Worm (Caenorhabditis elegans): Measurements from ENCODE around the gene VB0395L.1.

The VB0395L.1 gene

ce11 chrX:16024558-16024957 is 7.8 kb upstream of the VB0395L.1 start (continued):
- peak; percentile 61 for TF ChIP-seq pha-4 (GFP tag; IDR thresholded peaks at IDR 0.05)
- no peak for TF ChIP-seq pha-4 (tag; optimal IDR thresholded peaks at IDR 0.05)
- TF ChIP-seq daf-16 (GFP tag; optimal IDR thresholded peaks at IDR 0.05): peak; percentile 57 to 64
- TF ChIP-seq daf-16 (tag; optimal IDR thresholded peaks at IDR 0.05): peak; percentile 76
- TF ChIP-seq hlh-30 (tag; optimal IDR thresholded peaks at IDR 0.05; ENCODE audit: insufficient read depth): peak; percentile 81
- TF ChIP-seq Y5F2A.4 (GFP tag; optimal IDR thresholded peaks at IDR 0.05): no peak
- TF ChIP-seq ceh-20 (GFP tag; IDR thresholded peaks at IDR 0.05): peak; percentile 75; the same call in 1 of the 2 replicates
- TF ChIP-seq daf-19 (GFP tag; conservative IDR thresholded peaks at IDR 0.05): no peak
- no peak for TF ChIP-seq ceh-44 (GFP tag; IDR thresholded peaks at IDR 0.05)
- no peak for TF ChIP-seq ceh-32 (tag; optimal IDR thresholded peaks at IDR 0.05; ENCODE audit: poor library complexity)
- TF ChIP-seq snpc-1.2 (GFP tag; IDR thresholded peaks at IDR 0.05): no peak
- TF ChIP-seq lin-15B (tag; optimal IDR thresholded peaks at IDR 0.05): no peak
- TF ChIP-seq fos-1 (tag; optimal IDR thresholded peaks at IDR 0.05): no peak
- TF ChIP-seq set-16 (GFP tag; IDR thresholded peaks at IDR 0.05): peak; percentile 90
- TF ChIP-seq jun-1 (tag; optimal IDR thresholded peaks at IDR 0.05): peak; percentile 21
- no peak for TF ChIP-seq daf-8 (GFP tag; IDR thresholded peaks at IDR 0.05)
- no peak for TF ChIP-seq F10B5.3 (tag; optimal IDR thresholded peaks at IDR 0.05)
- TF ChIP-seq mxl-3 (GFP tag; optimal IDR thresholded peaks at IDR 0.05): peak; percentile 88
- peak; percentile 91 for TF ChIP-seq nhr-11 (tag; optimal IDR thresholded peaks at IDR 0.05)
- TF ChIP-seq ZK337.2 (GFP tag; IDR thresholded peaks at IDR 0.05): 0 out of 2 replicates have a peak, but pooled peaks have one; percentile 13
- no peak for TF ChIP-seq unc-62 (GFP tag; optimal IDR thresholded peaks at IDR 0.05 in 1 of 2)
- TF ChIP-seq unc-62 (tag; optimal IDR thresholded peaks at IDR 0.05): no peak
- TF ChIP-seq nhr-237 (tag; optimal IDR thresholded peaks at IDR 0.05): no peak
- TF ChIP-seq attf-4 (tag; optimal IDR thresholded peaks at IDR 0.05): no peak
- peak; percentile 90 for TF ChIP-seq dmd-6 (GFP tag; IDR thresholded peaks at IDR 0.05)
- peak; percentile 76 for TF ChIP-seq nhr-10 (tag; optimal IDR thresholded peaks at IDR 0.05)
- TF ChIP-seq ztf-7 (tag; optimal IDR thresholded peaks at IDR 0.05): no peak
- TF ChIP-seq fkh-10 (GFP tag; optimal IDR thresholded peaks at IDR 0.05): peak; percentile 61
- TF ChIP-seq ZK546.5 (tag; optimal IDR thresholded peaks at IDR 0.05): no peak
- TF ChIP-seq mes-2 (tag; optimal IDR thresholded peaks at IDR 0.05; ENCODE audit: poor library complexity, severe bottlenecking): peak; percentile 57
- TF ChIP-seq ces-1 (GFP tag; optimal IDR thresholded peaks at IDR 0.05): no peak
- no peak for TF ChIP-seq F26F4.8 (GFP tag; conservative IDR thresholded peaks at IDR 0.05)
- TF ChIP-seq hmg-1.1 (GFP tag; IDR thresholded peaks at IDR 0.05): peak; percentile 92
- TF ChIP-seq Y105C5A.15 (GFP tag; IDR thresholded peaks at IDR 0.05): no peak
- no peak for TF ChIP-seq Y75B8A.6 (GFP tag; IDR thresholded peaks at IDR 0.05)
- no peak for TF ChIP-seq daf-12 (tag; optimal IDR thresholded peaks at IDR 0.05)
- peak; percentile 29 to 94 for TF ChIP-seq hif-1 (tag; optimal IDR thresholded peaks at IDR 0.05)
- peak; percentile 91 for TF ChIP-seq nhr-48 (tag; optimal IDR thresholded peaks at IDR 0.05)
- peak; percentile 69 for TF ChIP-seq gei-8 (GFP tag; optimal IDR thresholded peaks at IDR 0.05)
- TF ChIP-seq dmd-8 (GFP tag; IDR thresholded peaks at IDR 0.05): no peak
- peak; percentile 65 for TF ChIP-seq F37D6.2 (tag; optimal IDR thresholded peaks at IDR 0.05)
- no peak for TF ChIP-seq ceh-28 (tag; optimal IDR thresholded peaks at IDR 0.05)
- TF ChIP-seq mep-1 (tag; optimal IDR thresholded peaks at IDR 0.05): peak; percentile 82
- TF ChIP-seq madf-9 (GFP tag; conservative IDR thresholded peaks at IDR 0.05): 0 out of 2 replicates have a peak, but pooled peaks have one; percentile 44
- peak; percentile 60 for TF ChIP-seq lin-13 (GFP tag; optimal IDR thresholded peaks at IDR 0.05)
- 0 out of 2 replicates have a peak, but pooled peaks have one; percentile 38 for TF ChIP-seq arid-1 (GFP tag; conservative IDR thresholded peaks at IDR 0.05)
- no peak for TF ChIP-seq tra-1 (GFP tag; IDR thresholded peaks at IDR 0.05)
- TF ChIP-seq lir-3 (tag; optimal IDR thresholded peaks at IDR 0.05): peak; percentile 14
- TF ChIP-seq snpc-4 (tag; optimal IDR thresholded peaks at IDR 0.05): no peak
- TF ChIP-seq nhr-111 (GFP tag; optimal IDR thresholded peaks at IDR 0.05): no peak
- no peak for TF ChIP-seq lin-38 (GFP tag; IDR thresholded peaks at IDR 0.05)
- peak; percentile 73 for TF ChIP-seq php-3 (GFP tag; IDR thresholded peaks at IDR 0.05)
